Fruit fly (Drosophila melanogaster) whole organism, embryonic: ENCODE data around the gene CG14356.

Experiments
- Aef1 ChIP-seq: fragments of 200-800 bp; sonication (Bioruptor generic); IDR thresholded peaks from 3 replicates; pipeline ENCODE4 v1.3.6; 2022; ENCODE audit warnings: missing biosample characterization, missing genetic modification characterization
- CG10321 ChIP-seq: fragments of 200-800 bp; sonication (Bioruptor generic); IDR thresholded peaks from 2 replicates; pipeline ENCODE4 v1.3.6; 2022; ENCODE audit warnings: missing biosample characterization, missing genetic modification characterization
- CG10462 ChIP-seq: fragments of 200-800 bp; sonication (Bioruptor generic); optimal IDR thresholded peaks from 2 replicates; lab custom pipeline; 2016; ENCODE audit warnings: missing biosample characterization, missing genetic modification characterization
- CG10543 ChIP-seq: fragments of 200-800 bp; sonication (Bioruptor generic); optimal IDR thresholded peaks from 3 replicates; lab custom pipeline; 2017; ENCODE audit warnings: missing biosample characterization, mild to moderate bottlenecking, missing genetic modification characterization, moderate library complexity
- CG14014 ChIP-seq: fragments of 200-800 bp; sonication (Bioruptor generic); IDR thresholded peaks from 2 replicates; pipeline ENCODE4 v1.3.6; 2022; ENCODE audit warnings: missing biosample characterization, missing genetic modification characterization
- CG15514 ChIP-seq: fragments of 200-800 bp; sonication (Bioruptor generic); optimal IDR thresholded peaks from 3 replicates; lab custom pipeline; 2017; ENCODE audit warnings: missing biosample characterization, missing genetic modification characterization, mild to moderate bottlenecking, moderate library complexity, missing genetic modification reagents
- CG1603 ChIP-seq: fragments of 200-800 bp; sonication (Bioruptor generic); optimal IDR thresholded peaks from 2 replicates; lab custom pipeline; 2019; ENCODE audit warnings: missing biosample characterization, mild to moderate bottlenecking, missing genetic modification characterization, moderate library complexity
- CG2129 ChIP-seq: fragments of 200-800 bp; sonication (Bioruptor generic); IDR thresholded peaks from 2 replicates; pipeline ENCODE4 v1.3.6; 2022; ENCODE audit warnings: missing biosample characterization, missing genetic modification characterization; ENCODE audit not compliant: partially characterized antibody
- CG2678 ChIP-seq: fragments of 200-800 bp; sonication (Bioruptor generic); optimal IDR thresholded peaks from 3 replicates; lab custom pipeline; 2019; ENCODE audit warnings: missing biosample characterization, mild to moderate bottlenecking, missing genetic modification characterization, moderate library complexity
- CG31365 ChIP-seq: fragments of 200-800 bp; sonication (Bioruptor generic); optimal IDR thresholded peaks from 2 replicates; lab custom pipeline; 2018; ENCODE audit warnings: missing biosample characterization, mild to moderate bottlenecking, missing genetic modification characterization
- CG31388 ChIP-seq: fragments of 200-800 bp; sonication (Bioruptor generic); optimal IDR thresholded peaks from 2 replicates; lab custom pipeline; 2016; ENCODE audit warnings: missing biosample characterization, missing genetic modification characterization
- CG3726 ChIP-seq: fragments of 200-800 bp; sonication (Bioruptor generic); IDR thresholded peaks from 3 replicates; pipeline ENCODE4, ENCODE4 v1.3.6; 2022; ENCODE audit warnings: missing biosample characterization, missing genetic modification characterization
- CG43689 ChIP-seq: fragments of 200-800 bp; sonication (Bioruptor generic); IDR thresholded peaks from 2 replicates; pipeline ENCODE4 v1.3.6; 2022; ENCODE audit warnings: missing biosample characterization, missing genetic modification characterization
- CG4730 ChIP-seq: fragments of 200-800 bp; sonication (Bioruptor generic); IDR thresholded peaks from 2 replicates; pipeline ENCODE4 v1.3.6; 2022; ENCODE audit warnings: missing biosample characterization, missing genetic modification characterization
- CG4820 ChIP-seq: fragments of 200-800 bp; sonication (Bioruptor generic); optimal IDR thresholded peaks from 3 replicates; lab custom pipeline; 2016; ENCODE audit warnings: missing biosample characterization, missing genetic modification characterization
- CG5180 ChIP-seq: fragments of 200-800 bp; sonication (Bioruptor generic); optimal IDR thresholded peaks from 3 replicates; lab custom pipeline; 2017; ENCODE audit warnings: missing biosample characterization, missing genetic modification characterization, mild to moderate bottlenecking, moderate library complexity, missing genetic modification reagents
- CG7987 ChIP-seq: fragments of 200-800 bp; sonication (Bioruptor generic); optimal IDR thresholded peaks from 2 replicates; lab custom pipeline; 2018; ENCODE audit warnings: missing biosample characterization, mild to moderate bottlenecking, missing genetic modification characterization, moderate library complexity
- CG9876 ChIP-seq: fragments of 200-800 bp; sonication (Bioruptor generic); optimal IDR thresholded peaks from 2 replicates; lab custom pipeline; 2016; ENCODE audit warnings: missing biosample characterization, missing genetic modification characterization
- CTCF ChIP-seq: fragments of 200-800 bp; sonication (Bioruptor generic); optimal IDR thresholded peaks from 2 replicates; lab custom pipeline; 2017; ENCODE audit warnings: missing biosample characterization, mild to moderate bottlenecking, missing genetic modification characterization, moderate library complexity
- D19A ChIP-seq: fragments of 200-800 bp; optimal IDR thresholded peaks from 3 replicates; lab custom pipeline; 2019; ENCODE audit warnings: missing biosample characterization, mild to moderate bottlenecking, missing genetic modification characterization, moderate library complexity
- Dad ChIP-seq: fragments of 200-800 bp; sonication (Bioruptor generic); optimal IDR thresholded peaks from 3 replicates; lab custom pipeline; 2016; ENCODE audit warnings: missing biosample characterization, missing genetic modification characterization
- Elba2 ChIP-seq: fragments of 200-800 bp; sonication (Bioruptor generic); optimal IDR thresholded peaks from 3 replicates; lab custom pipeline; 2016; ENCODE audit warnings: missing biosample characterization, missing genetic modification characterization
- Ets97D ChIP-seq: fragments of 200-800 bp; sonication (Bioruptor generic); optimal IDR thresholded peaks from 3 replicates; lab custom pipeline; 2016; ENCODE audit warnings: missing biosample characterization, missing genetic modification characterization
- Fer1 ChIP-seq: fragments of 200-800 bp; sonication (Bioruptor generic); optimal IDR thresholded peaks from 2 replicates; lab custom pipeline; 2017; ENCODE audit warnings: missing biosample characterization, mild to moderate bottlenecking, missing genetic modification characterization
- Fer2 ChIP-seq: fragments of 200-800 bp; sonication (Bioruptor generic); optimal IDR thresholded peaks from 2 replicates; lab custom pipeline; 2018; ENCODE audit warnings: missing biosample characterization, mild to moderate bottlenecking, missing genetic modification characterization, moderate library complexity
- HLH4C ChIP-seq: fragments of 200-800 bp; sonication (Bioruptor generic); IDR thresholded peaks from 3 replicates; pipeline ENCODE4 v1.3.6; 2022; ENCODE audit warnings: missing biosample characterization, missing genetic modification characterization; ENCODE audit not compliant: partially characterized antibody
- HmgZ ChIP-seq: fragments of 200-800 bp; sonication (Bioruptor generic); optimal IDR thresholded peaks from 2 replicates; lab custom pipeline; 2018; ENCODE audit warnings: missing biosample characterization, mild to moderate bottlenecking, missing genetic modification characterization
- Hsf ChIP-seq: fragments of 200-800 bp; sonication (Bioruptor generic); optimal IDR thresholded peaks from 3 replicates; lab custom pipeline; 2016; ENCODE audit warnings: missing biosample characterization, missing genetic modification characterization
- Jarid2 ChIP-seq: fragments of 200-800 bp; sonication (Bioruptor generic); optimal IDR thresholded peaks from 3 replicates; lab custom pipeline; 2017; ENCODE audit warnings: mild to moderate bottlenecking, missing biosample characterization, missing genetic modification reagents, missing genetic modification characterization
- Mad ChIP-seq: fragments of 200-800 bp; sonication (Bioruptor generic); optimal IDR thresholded peaks from 2 replicates; lab custom pipeline; 2016; ENCODE audit warnings: missing biosample characterization, missing genetic modification characterization
- Med ChIP-seq: fragments of 200-800 bp; sonication (Bioruptor generic); peaks from one replicate; lab custom pipeline; 2016; ENCODE audit warnings: missing biosample characterization, missing genetic modification characterization, mild to moderate bottlenecking, inconsistent platforms, moderate library complexity
- NfI ChIP-seq: fragments of 200-800 bp; sonication (Bioruptor generic); optimal IDR thresholded peaks from 3 replicates; lab custom pipeline; 2018; ENCODE audit warnings: missing biosample characterization, mild to moderate bottlenecking, missing genetic modification characterization, moderate library complexity
- Rfx ChIP-seq: fragments of 200-800 bp; sonication (Bioruptor generic); IDR thresholded peaks from 2 replicates; pipeline ENCODE4 v1.3.6; 2022; ENCODE audit warnings: missing biosample characterization, missing genetic modification characterization
- Taf1 ChIP-seq: fragments of 200-800 bp; sonication (Bioruptor generic); IDR thresholded peaks from 2 replicates; pipeline ENCODE4 v1.3.6; 2022; ENCODE audit warnings: missing biosample characterization, missing genetic modification characterization
- amos ChIP-seq: fragments of 200-800 bp; sonication (Bioruptor generic); IDR thresholded peaks from 2 replicates; pipeline ENCODE4 v1.3.6; 2022; ENCODE audit warnings: missing biosample characterization, missing genetic modification characterization; ENCODE audit not compliant: partially characterized antibody
- bsh ChIP-seq, 2 experiments: fragments of 200-800 bp; sonication (Bioruptor generic); optimal IDR thresholded peaks; 2 replicates each; lab custom pipeline; 2017 to 2018; ENCODE audit warnings: mild to moderate bottlenecking in 2 of 2, missing biosample characterization in 2 of 2, missing genetic modification characterization in 2 of 2, moderate library complexity in 1 of 2
- chn ChIP-seq: fragments of 200-800 bp; sonication (Bioruptor generic); optimal IDR thresholded peaks from 2 replicates; lab custom pipeline; 2016; ENCODE audit warnings: missing biosample characterization, missing genetic modification characterization
- corto ChIP-seq: fragments of 200-800 bp; sonication (Bioruptor generic); optimal IDR thresholded peaks from 2 replicates; lab custom pipeline; 2016; ENCODE audit warnings: missing biosample characterization, mild to moderate bottlenecking, missing genetic modification characterization, moderate library complexity
- crc ChIP-seq: fragments of 200-800 bp; sonication (Bioruptor generic); optimal IDR thresholded peaks from 2 replicates; lab custom pipeline; 2016; ENCODE audit warnings: missing biosample characterization, missing genetic modification characterization
- crol ChIP-seq: fragments of 200-800 bp; sonication (Bioruptor generic); IDR thresholded peaks from 2 replicates; pipeline ENCODE4 v1.3.6; 2022; ENCODE audit warnings: missing biosample characterization, missing genetic modification characterization
- gfzf ChIP-seq: fragments of 200-800 bp; sonication (Bioruptor generic); optimal IDR thresholded peaks from 2 replicates; lab custom pipeline; 2016; ENCODE audit warnings: missing biosample characterization, mild to moderate bottlenecking, missing genetic modification characterization, moderate library complexity
- hb ChIP-seq: fragments of 200-800 bp; sonication (Bioruptor generic); IDR thresholded peaks from 3 replicates; pipeline ENCODE4 v1.3.6; 2022; ENCODE audit warnings: missing biosample characterization, missing genetic modification characterization; ENCODE audit not compliant: partially characterized antibody
- kah ChIP-seq: fragments of 200-800 bp; sonication (Bioruptor generic); optimal IDR thresholded peaks from 2 replicates; lab custom pipeline; 2018; ENCODE audit warnings: missing biosample characterization, mild to moderate bottlenecking, missing genetic modification characterization
- klu ChIP-seq: fragments of 200-800 bp; sonication (Bioruptor generic); IDR thresholded peaks from 2 replicates; pipeline ENCODE4 v1.3.6; 2022; ENCODE audit warnings: missing biosample characterization, missing genetic modification characterization
- lbe ChIP-seq: fragments of 200-800 bp; sonication (Bioruptor generic); optimal IDR thresholded peaks from 2 replicates; lab custom pipeline; 2016; ENCODE audit warnings: missing biosample characterization, mild to moderate bottlenecking, missing genetic modification characterization
- lmd ChIP-seq: fragments of 200-800 bp; sonication (Bioruptor generic); IDR thresholded peaks from 2 replicates; pipeline ENCODE4 v1.3.6; 2022; ENCODE audit warnings: missing biosample characterization, missing genetic modification characterization
- oc ChIP-seq: fragments of 200-800 bp; sonication (Bioruptor generic); optimal IDR thresholded peaks from 2 replicates; lab custom pipeline; 2018; ENCODE audit warnings: missing biosample characterization, mild to moderate bottlenecking, missing genetic modification characterization, moderate library complexity
- phol ChIP-seq: fragments of 200-800 bp; sonication (Bioruptor generic); optimal IDR thresholded peaks from 3 replicates; lab custom pipeline; 2018; ENCODE audit warnings: missing biosample characterization, mild to moderate bottlenecking, missing genetic modification characterization, moderate library complexity
- pzg ChIP-seq: fragments of 200-800 bp; sonication (Bioruptor generic); optimal IDR thresholded peaks from 3 replicates; lab custom pipeline; 2018; ENCODE audit warnings: missing biosample characterization, mild to moderate bottlenecking, missing genetic modification characterization, moderate library complexity
- stc ChIP-seq: fragments of 200-800 bp; sonication (Bioruptor generic); IDR thresholded peaks from 2 replicates; pipeline ENCODE4 v1.3.6; 2022; ENCODE audit warnings: missing biosample characterization, missing genetic modification characterization
- tio ChIP-seq: fragments of 200-800 bp; sonication (Bioruptor generic); optimal IDR thresholded peaks from 2 replicates; lab custom pipeline; 2017; ENCODE audit warnings: missing biosample characterization, missing genetic modification characterization, inconsistent platforms
- vvl ChIP-seq: fragments of 200-800 bp; sonication (Bioruptor generic); IDR thresholded peaks from 2 replicates; pipeline ENCODE4 v1.3.6; 2022; ENCODE audit warnings: missing biosample characterization, missing genetic modification characterization

Gene CG14356

dm6 chr3R:14095428-14095827, 36.4 kb downstream of the CG14356 start (continued):
- 0 out of 2 replicates have a peak, but pooled peaks have one; percentile 28 for TF ChIP-seq vvl (GFP tag; lab: Robert Waterston, UW)
- no peak for TF ChIP-seq CG31365
- no peak for TF ChIP-seq CG4820
- TF ChIP-seq HLH4C: no peak
- TF ChIP-seq amos (GFP tag; lab: Robert Waterston, UW): no peak
- no peak for TF ChIP-seq CG1603
- TF ChIP-seq CG10321 (GFP tag; lab: Robert Waterston, UW): no peak
- TF ChIP-seq CG2129 (GFP tag; lab: Robert Waterston, UW): no peak
- peak; percentile 17 for TF ChIP-seq CTCF
- peak; percentile 43 for TF ChIP-seq CG5180 (GFP tag; lab: Kevin White, UChicago)
- TF ChIP-seq CG4730 (GFP tag; lab: Robert Waterston, UW): no peak
- no peak for TF ChIP-seq CG31388 (GFP tag; lab: Kevin White, UChicago)
- no peak for TF ChIP-seq HmgZ (tag; lab: Kevin White, UChicago)
- no peak for TF ChIP-seq gfzf
- peak in 1 of 2 experiments; percentile 60 for TF ChIP-seq bsh (GFP tag; optimal IDR thresholded peaks at IDR 0.05; lab: Kevin White, UChicago)
- TF ChIP-seq Taf1 (GFP tag; lab: Robert Waterston, UW): no peak
- no peak for TF ChIP-seq Mad (GFP tag; lab: Kevin White, UChicago)
- TF ChIP-seq crol (GFP tag; lab: Robert Waterston, UW): no peak
- no peak for TF ChIP-seq pzg
- TF ChIP-seq Aef1 (GFP tag; lab: Robert Waterston, UW): no peak; the same call in 2 of the 3 replicates
- TF ChIP-seq oc (tag; lab: Kevin White, UChicago): no peak
- peak; percentile 61 for TF ChIP-seq phol
- peak; percentile 61 for TF ChIP-seq Fer1 (GFP tag; lab: Kevin White, UChicago)
- no peak for TF ChIP-seq CG10462 (GFP tag; lab: Kevin White, UChicago)
- TF ChIP-seq Ets97D: no peak
- TF ChIP-seq crc (GFP tag; lab: Kevin White, UChicago): no peak
- no peak for TF ChIP-seq CG43689 (GFP tag; lab: Robert Waterston, UW)
- no peak for TF ChIP-seq lbe (GFP tag; lab: Kevin White, UChicago)
- TF ChIP-seq Dad: no peak
- peak; percentile 25 for TF ChIP-seq Hsf (GFP tag; lab: Kevin White, UChicago)
- no peak for TF ChIP-seq corto
- TF ChIP-seq Jarid2: no peak
- peak; percentile 74 for TF ChIP-seq Med (GFP tag; lab: Kevin White, UChicago)
- peak; percentile 4 for TF ChIP-seq NfI (GFP tag; lab: Kevin White, UChicago)
- TF ChIP-seq Elba2 (GFP tag; lab: Kevin White, UChicago): no peak
- peak; percentile 70 for TF ChIP-seq stc
- no peak for TF ChIP-seq klu (GFP tag; lab: Robert Waterston, UW)
- peak; percentile 49 for TF ChIP-seq Rfx (GFP tag; lab: Robert Waterston, UW)
- no peak for TF ChIP-seq tio
- no peak for TF ChIP-seq hb (GFP tag; lab: Robert Waterston, UW)
- TF ChIP-seq Fer2 (tag; lab: Kevin White, UChicago): no peak
- TF ChIP-seq CG3726: no peak
- peak; percentile 55 for TF ChIP-seq CG14014 (GFP tag; lab: Robert Waterston, UW)
- no peak for TF ChIP-seq CG9876 (GFP tag; lab: Kevin White, UChicago)
- TF ChIP-seq lmd (GFP tag; lab: Robert Waterston, UW): peak; percentile 60
- no peak for TF ChIP-seq CG10543 (GFP tag; lab: Kevin White, UChicago)
- TF ChIP-seq kah (GFP tag; lab: Kevin White, UChicago): peak; percentile 17
- peak; percentile 77 for TF ChIP-seq CG2678 (tag; lab: Kevin White, UChicago)
- peak; percentile 42 for TF ChIP-seq D19A (tag; lab: Kevin White, UChicago)
- TF ChIP-seq chn (GFP tag; lab: Kevin White, UChicago): no peak
- no peak for TF ChIP-seq CG7987 (GFP tag; lab: Kevin White, UChicago)
- peak; percentile 0 for TF ChIP-seq CG15514
